Worm (Caenorhabditis elegans) whole organism, early embryonic: ENCODE data around the gene unc-96.

Source experiments
- B0310.2 ChIP-seq: sonication (generic microtip); optimal IDR thresholded peaks from 2 replicates; lab custom pipeline; 2016; ENCODE audit warnings: mild to moderate bottlenecking, missing genetic modification characterization, missing compliant biosample characterization
- F13C5.2 ChIP-seq: sonication (generic microtip); optimal IDR thresholded peaks from 2 replicates; lab custom pipeline; 2017; ENCODE audit warnings: mild to moderate bottlenecking, missing genetic modification characterization, inconsistent platforms, missing compliant biosample characterization
- aly-1 ChIP-seq: sonication (generic microtip); optimal IDR thresholded peaks from 2 replicates; lab custom pipeline; 2016; ENCODE audit warnings: missing genetic modification characterization, missing compliant biosample characterization
- ama-1 ChIP-seq: fragments of 150-350 bp; optimal IDR thresholded peaks from 2 replicates; lab custom pipeline; 2014
- ceh-13 ChIP-seq: fragments of 200-800 bp; sonication (Bioruptor generic); optimal IDR thresholded peaks from 2 replicates; lab custom pipeline; 2018; ENCODE audit warnings: mild to moderate bottlenecking, missing genetic modification characterization, missing compliant biosample characterization
- ceh-36 ChIP-seq: sonication (generic microtip); optimal IDR thresholded peaks from 2 replicates; lab custom pipeline; 2016; ENCODE audit warnings: missing genetic modification characterization, inconsistent platforms, missing compliant biosample characterization
- ets-7 ChIP-seq: sonication (generic microtip); optimal IDR thresholded peaks from 2 replicates; lab custom pipeline; 2016; ENCODE audit warnings: missing genotype, missing genetic modification characterization, missing compliant biosample characterization
- flt-1 ChIP-seq: fragments of 200-800 bp; sonication (Bioruptor generic); IDR thresholded peaks from 2 replicates; pipeline ENCODE4 v1.3.6; 2022; ENCODE audit warnings: missing genetic modification characterization, missing compliant biosample characterization
- hmbx-1 ChIP-seq: sonication (generic microtip); optimal IDR thresholded peaks from 2 replicates; lab custom pipeline; 2016; ENCODE audit warnings: mild to moderate bottlenecking, missing genetic modification characterization, missing compliant biosample characterization
- hmg-4 ChIP-seq: fragments of 200-800 bp; sonication (Bioruptor generic); optimal IDR thresholded peaks from 2 replicates; lab custom pipeline; 2018; ENCODE audit warnings: mild to moderate bottlenecking, missing genetic modification characterization, missing compliant biosample characterization
- hnd-1 ChIP-seq: sonication (generic microtip); optimal IDR thresholded peaks from 2 replicates; lab custom pipeline; 2016; ENCODE audit warnings: missing genetic modification characterization, missing compliant biosample characterization
- pes-1 ChIP-seq: fragments of 200-800 bp; sonication (Bioruptor generic); IDR thresholded peaks from 2 replicates; pipeline ENCODE4 v1.3.6; 2022; ENCODE audit warnings: missing genetic modification reagents, missing genetic modification characterization, missing compliant biosample characterization
- scrt-1 ChIP-seq: fragments of 200-800 bp; sonication (Bioruptor generic); IDR thresholded peaks from 2 replicates; pipeline ENCODE4 v1.3.6; 2022; ENCODE audit warnings: missing genetic modification characterization, missing compliant biosample characterization
- sea-1 ChIP-seq: fragments of 200-800 bp; sonication (Bioruptor generic); conservative IDR thresholded peaks from 2 replicates; pipeline ENCODE4 v1.3.6; 2022; ENCODE audit warnings: missing genetic modification characterization, missing compliant biosample characterization
- tbx-11 ChIP-seq: fragments of 200-800 bp; sonication (Bioruptor generic); IDR thresholded peaks from 2 replicates; pipeline ENCODE4 v1.3.6; 2022; ENCODE audit warnings: missing genetic modification characterization, missing compliant biosample characterization
- tbx-37 ChIP-seq: fragments of 200-800 bp; sonication (Bioruptor generic); conservative IDR thresholded peaks from 2 replicates; pipeline ENCODE4 v1.3.6; 2022; ENCODE audit warnings: missing genetic modification reagents, missing genetic modification characterization, missing compliant biosample characterization
- tra-4 ChIP-seq: sonication (generic microtip); optimal IDR thresholded peaks from 2 replicates; lab custom pipeline; 2017; ENCODE audit warnings: missing genetic modification characterization, missing compliant biosample characterization

The unc-96 gene

ce11 chrX:621190-621589 is at the start of gene unc-96:
TSS of gene unc-96 (minus strand) at chrX:621290.
- TF ChIP-seq hnd-1 (tag; lab: Kevin White, UChicago) (no peak), F13C5.2 (tag; lab: Kevin White, UChicago) (no peak), aly-1 (tag; lab: Kevin White, UChicago) (no peak), B0310.2 (no peak)

- no peak for TF ChIP-seq flt-1 (GFP tag; lab: Robert Waterston, UW)
- TF ChIP-seq ceh-13: no peak
- TF ChIP-seq tbx-11: no peak
Observed at ce11 chrX:670603-671002, 49.5 kb upstream of the unc-96 start, which contains the start of gene T19D7.6. TSS of gene T19D7.6 (minus strand) at chrX:670800.

ce11 chrX:666125-666524 is 45.0 kb upstream of the unc-96 start, which contains the start of gene T19D7.5:
TSS of gene T19D7.5 (minus strand) at chrX:666225.
- TF ChIP-seq scrt-1 (GFP tag; lab: Robert Waterston, UW) (no peak), B0310.2 (no peak), hmg-4 (GFP tag; lab: Kevin White, UChicago) (no peak), tbx-37 (no peak), sea-1 (GFP tag; lab: Robert Waterston, UW) (no peak), tbx-11 (no peak), ama-1 (no peak), pes-1 (no peak), hnd-1 (tag; lab: Kevin White, UChicago) (no peak), F13C5.2 (tag; lab: Kevin White, UChicago) (no peak), ets-7 (tag; lab: Kevin White, UChicago) (no peak), ceh-13 (no peak), ceh-36 (tag; lab: Kevin White, UChicago) (no peak), hmbx-1 (no peak), aly-1 (tag; lab: Kevin White, UChicago) (no peak), tra-4 (tag; lab: Kevin White, UChicago) (no peak), flt-1 (GFP tag; lab: Robert Waterston, UW) (no peak)

DNA sequence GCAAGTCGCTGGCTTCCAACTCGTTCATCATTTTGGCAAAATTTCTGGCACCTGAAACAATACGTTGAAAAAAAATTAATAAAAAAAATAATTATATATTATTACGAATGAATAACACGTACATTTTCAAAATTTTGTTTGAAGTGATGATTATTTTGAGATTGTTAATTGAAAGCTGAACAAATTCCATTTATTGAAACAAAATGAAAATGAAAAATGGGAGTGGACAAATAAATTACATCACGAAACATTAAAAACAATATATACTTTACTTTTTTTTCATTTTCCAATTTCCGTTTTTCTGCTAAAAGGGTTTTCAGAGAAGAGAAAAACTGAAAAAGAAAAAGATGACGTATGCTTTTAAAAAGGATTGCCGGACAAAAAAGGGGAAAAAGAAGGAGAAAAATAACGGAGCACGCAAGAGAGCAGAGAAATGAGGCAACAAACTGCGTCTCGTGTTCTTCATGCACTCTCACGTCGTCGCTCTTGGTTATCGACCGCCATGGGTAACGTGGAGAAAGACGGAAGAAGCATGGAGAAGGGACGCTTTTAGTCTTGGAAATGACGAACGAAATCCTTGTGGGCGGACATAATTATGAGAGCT is 40.7 kb upstream of the unc-96 start, which contains the start of gene rund-1:
rund-1 (minus strand) TSS at position 51 of the 604 bp plus-strand sequence.
- TF ChIP-seq F13C5.2 (tag; lab: Kevin White, UChicago) (peak; percentile 13), B0310.2 (no peak)

ce11 chrX:655884-656283 is 34.8 kb upstream of the unc-96 start, which contains the start of gene lpr-7:
TSS of gene lpr-7 (plus strand) at chrX:656184.
- TF ChIP-seq tbx-11 (no peak), ceh-13 (no peak), sea-1 (GFP tag; lab: Robert Waterston, UW) (no peak), F13C5.2 (tag; lab: Kevin White, UChicago) (no peak), tra-4 (tag; lab: Kevin White, UChicago) (no peak), tbx-37 (no peak), hmg-4 (GFP tag; lab: Kevin White, UChicago) (no peak), scrt-1 (GFP tag; lab: Robert Waterston, UW) (no peak), hnd-1 (tag; lab: Kevin White, UChicago) (no peak), ceh-36 (tag; lab: Kevin White, UChicago) (no peak), B0310.2 (no peak), ama-1 (no peak)

DNA sequence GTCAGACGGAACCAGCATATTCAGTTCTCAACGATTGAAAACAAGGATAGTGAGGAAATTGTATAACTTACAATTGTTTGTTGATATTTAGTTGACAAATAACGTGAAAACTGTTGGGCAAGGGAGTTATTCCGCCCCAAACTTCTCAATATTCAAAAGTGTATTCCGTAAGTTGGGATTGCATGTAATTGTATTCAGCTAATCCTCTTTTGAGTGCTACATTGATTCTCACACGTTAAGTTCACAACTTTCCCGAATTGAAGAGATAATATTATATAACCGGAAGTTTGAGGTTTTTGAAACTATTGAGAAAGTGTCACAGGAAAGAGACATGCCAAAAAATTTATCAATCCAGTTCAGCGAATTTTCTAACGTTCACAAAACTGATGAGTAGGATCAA is 33.7 kb upstream of the unc-96 start, which contains the start of gene ifc-2:
ifc-2 (minus strand) TSS at position 101 of the 400 bp plus-strand sequence.
- TF ChIP-seq flt-1 (GFP tag; lab: Robert Waterston, UW) (no peak), sea-1 (GFP tag; lab: Robert Waterston, UW) (no peak), ceh-36 (tag; lab: Kevin White, UChicago) (no peak), F13C5.2 (tag; lab: Kevin White, UChicago) (no peak), hmg-4 (GFP tag; lab: Kevin White, UChicago) (no peak), tbx-11 (no peak), ceh-13 (no peak), ets-7 (tag; lab: Kevin White, UChicago) (no peak), hmbx-1 (no peak), tbx-37 (no peak), scrt-1 (GFP tag; lab: Robert Waterston, UW) (no peak), aly-1 (tag; lab: Kevin White, UChicago) (no peak), B0310.2 (no peak), hnd-1 (tag; lab: Kevin White, UChicago) (no peak)

DNA sequence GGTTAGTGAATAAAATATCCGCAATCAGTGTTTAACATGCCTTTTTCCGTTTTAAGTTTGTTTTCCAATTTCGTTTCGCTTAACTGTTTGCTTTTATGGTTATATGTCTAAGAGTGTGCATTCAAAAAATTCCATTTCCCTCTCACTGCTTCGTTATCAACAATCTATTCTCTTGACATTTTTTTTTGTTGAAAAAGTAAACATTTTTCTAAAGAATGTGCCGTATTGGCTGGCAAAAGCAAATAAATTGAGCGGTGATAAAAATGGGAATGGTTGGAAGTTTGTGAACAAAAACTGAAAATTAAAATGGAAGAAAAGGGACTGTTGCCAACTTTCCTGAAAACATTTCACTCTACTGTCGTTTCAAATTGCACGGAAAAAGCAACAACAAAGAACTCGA is 30.5 kb upstream of the unc-96 start:
- TF ChIP-seq flt-1 (GFP tag; lab: Robert Waterston, UW): no peak
- TF ChIP-seq pes-1: no peak
- no peak for TF ChIP-seq ceh-36 (tag; lab: Kevin White, UChicago)
- TF ChIP-seq hmg-4 (GFP tag; lab: Kevin White, UChicago): no peak
- TF ChIP-seq hnd-1 (tag; lab: Kevin White, UChicago): no peak
- no peak for TF ChIP-seq tra-4 (tag; lab: Kevin White, UChicago)
- no peak for TF ChIP-seq sea-1 (GFP tag; lab: Robert Waterston, UW)
- no peak for TF ChIP-seq hmbx-1
- TF ChIP-seq ets-7 (tag; lab: Kevin White, UChicago): no peak
- TF ChIP-seq tbx-11: no peak
- no peak for TF ChIP-seq scrt-1 (GFP tag; lab: Robert Waterston, UW)
- TF ChIP-seq aly-1 (tag; lab: Kevin White, UChicago): no peak
- no peak for TF ChIP-seq ceh-13
- TF ChIP-seq B0310.2: no peak
- TF ChIP-seq ama-1: no peak
- TF ChIP-seq tbx-37: no peak

DNA sequence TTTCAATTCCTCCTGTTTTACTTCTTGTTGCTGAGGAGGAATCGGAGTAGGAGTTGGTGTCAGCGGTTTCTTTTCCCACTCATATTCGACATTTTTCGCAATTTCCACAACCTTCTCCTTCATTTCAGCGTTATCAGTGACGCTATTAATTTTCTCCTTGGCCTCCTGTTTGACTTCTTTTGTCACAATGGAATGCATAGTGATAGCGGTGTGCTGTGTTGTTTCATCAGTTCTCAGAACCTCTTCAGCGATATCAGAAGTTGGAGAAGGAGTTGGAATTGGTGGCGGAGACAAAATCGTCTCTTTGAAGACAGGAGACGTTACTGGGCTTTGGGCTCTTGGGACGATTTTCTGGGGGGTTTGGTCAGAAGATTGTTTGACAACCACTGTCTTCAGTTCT is 25.4 kb upstream of the unc-96 start:
- no peak for TF ChIP-seq hmbx-1
- TF ChIP-seq hnd-1 (tag; lab: Kevin White, UChicago): no peak
- TF ChIP-seq F13C5.2 (tag; lab: Kevin White, UChicago): no peak
- no peak for TF ChIP-seq ama-1
- TF ChIP-seq ets-7 (tag; lab: Kevin White, UChicago): no peak
- TF ChIP-seq aly-1 (tag; lab: Kevin White, UChicago): no peak
- TF ChIP-seq sea-1 (GFP tag; lab: Robert Waterston, UW): no peak
- TF ChIP-seq scrt-1 (GFP tag; lab: Robert Waterston, UW): no peak
- TF ChIP-seq tra-4 (tag; lab: Kevin White, UChicago): no peak
- no peak for TF ChIP-seq ceh-13
